Worm (Caenorhabditis elegans) whole organism, L3 larva: ENCODE results near the gene R193.6.

Source experiments
- egl-27 ChIP-seq: sonication (generic microtip); optimal IDR thresholded peaks from 4 replicates; lab custom pipeline; 2017; ENCODE audit warnings: missing biosample characterization, missing genetic modification reagents, missing genetic modification characterization
- jun-1 ChIP-seq: fragments of 150-350 bp; optimal IDR thresholded peaks from 2 replicates; lab custom pipeline; 2014; ENCODE audit warnings: missing biosample characterization, missing genetic modification reagents, missing genetic modification characterization
- lin-39 ChIP-seq: fragments of 150-350 bp; optimal IDR thresholded peaks from 2 replicates; lab custom pipeline; 2018; ENCODE audit warnings: missing biosample characterization, missing genetic modification reagents, missing genetic modification characterization
- nhr-23 ChIP-seq: fragments of 150-350 bp; optimal IDR thresholded peaks from 2 replicates; lab custom pipeline; 2014; ENCODE audit warnings: missing biosample characterization, missing genetic modification reagents, missing genetic modification characterization
- nhr-237 ChIP-seq: fragments of 150-350 bp; optimal IDR thresholded peaks from 2 replicates; lab custom pipeline; 2014; ENCODE audit warnings: missing biosample characterization, missing genetic modification characterization
- nhr-28 ChIP-seq: fragments of 150-350 bp; optimal IDR thresholded peaks from 2 replicates; lab custom pipeline; 2014; ENCODE audit warnings: missing biosample characterization, missing genetic modification characterization
- pha-4 ChIP-seq: fragments of 150-350 bp; optimal IDR thresholded peaks from 2 replicates; lab custom pipeline; 2014; ENCODE audit warnings: missing biosample characterization, missing genetic modification reagents, missing genetic modification characterization
- pqm-1 ChIP-seq: fragments of 150-350 bp; optimal IDR thresholded peaks from 2 replicates; lab custom pipeline; 2017; ENCODE audit warnings: missing biosample characterization, missing genetic modification characterization, inconsistent platforms
- skn-1 ChIP-seq: fragments of 150-350 bp; optimal IDR thresholded peaks from 2 replicates; lab custom pipeline; 2014; ENCODE audit warnings: missing biosample characterization, missing genetic modification characterization

- TF ChIP-seq nhr-237 (tag; lab: Kevin White, UChicago) (no peak), pha-4 (tag; lab: Kevin White, UChicago) (no peak), nhr-28 (tag; lab: Kevin White, UChicago) (no peak), lin-39 (no peak), skn-1 (no peak), nhr-23 (tag; lab: Kevin White, UChicago) (no peak), egl-27 (no peak), pqm-1 (no peak), jun-1 (tag; lab: Kevin White, UChicago) (no peak)
Observed at ce11 chrX:1179984-1180383, 31.4 kb downstream of the R193.6 start, which contains the start of gene hot-8.
